Worm (Caenorhabditis elegans) whole organism, L4/young adult: ENCODE measurements around the gene T24E12.1.

Experiments used
- W03F9.2 ChIP-seq: fragments of 150-350 bp; optimal IDR thresholded peaks from 2 replicates; lab custom pipeline; 2014; ENCODE audit warnings: missing biosample characterization, missing genetic modification characterization
- dao-5 ChIP-seq: sonication (generic microtip); optimal IDR thresholded peaks from 2 replicates; lab custom pipeline; 2016; ENCODE audit warnings: missing genotype, missing genetic modification characterization, moderate library complexity, missing compliant biosample characterization
- him-1 ChIP-seq: sonication (generic microtip); optimal IDR thresholded peaks from 2 replicates; lab custom pipeline; 2016; ENCODE audit warnings: missing genotype, missing genetic modification reagents, missing genetic modification characterization, missing compliant biosample characterization

T24E12.1 gene

DNA sequence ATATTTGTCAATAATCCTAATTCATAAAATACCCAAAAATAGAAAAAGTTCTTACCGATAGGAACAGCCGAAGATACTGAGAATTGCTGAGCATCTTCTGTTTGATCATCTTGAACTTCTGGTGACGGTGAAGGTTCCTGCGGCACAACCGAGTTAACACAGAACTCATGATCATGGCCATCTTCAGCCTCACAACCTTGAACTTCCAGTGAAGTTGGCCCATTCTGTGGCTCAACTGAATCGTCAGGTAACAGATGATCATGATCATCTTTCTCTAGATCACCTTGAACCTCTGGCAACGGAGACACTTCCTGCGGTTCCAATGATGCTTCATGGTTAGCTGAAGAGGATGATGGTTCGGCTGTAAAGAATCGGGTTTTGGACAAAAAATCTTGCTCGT is 13.7 kb upstream of the T24E12.1 start:
- TF ChIP-seq W03F9.2 (tag; lab: Kevin White, UChicago) (no peak), him-1 (no peak)

- TF ChIP-seq dao-5 (tag; lab: Kevin White, UChicago) = no peak
- no peak for TF ChIP-seq him-1
- no peak for TF ChIP-seq W03F9.2 (tag; lab: Kevin White, UChicago)
These were observed 12.2 kb upstream of the T24E12.1 start, which contains the start of gene T24E12.10 for ce11 chrII:3773130-3773529. Gene T24E12.10, minus strand, starts transcription at chrII:3773230.

- TF ChIP-seq him-1 (no peak), dao-5 (tag; lab: Kevin White, UChicago) (no peak), W03F9.2 (tag; lab: Kevin White, UChicago) (no peak)
These were observed 9.6 kb upstream of the T24E12.1 start, which contains the start of gene T24E12.3 for ce11 chrII:3775719-3776118. Gene T24E12.3, plus strand, starts transcription at chrII:3776019.

ce11 chrII:3777802-3778201 is 7.6 kb upstream of the T24E12.1 start:
- TF ChIP-seq W03F9.2 (tag; lab: Kevin White, UChicago) = no peak
- TF ChIP-seq dao-5 (tag; lab: Kevin White, UChicago) = no peak
- TF ChIP-seq him-1 = no peak

ce11 chrII:3779463-3779862 is 5.9 kb upstream of the T24E12.1 start, which contains the start of gene T24E12.11:
Gene T24E12.11, minus strand, starts transcription at chrII:3779563.
- no peak for TF ChIP-seq W03F9.2 (tag; lab: Kevin White, UChicago)
- no peak for TF ChIP-seq dao-5 (tag; lab: Kevin White, UChicago)
- TF ChIP-seq him-1 = no peak

DNA sequence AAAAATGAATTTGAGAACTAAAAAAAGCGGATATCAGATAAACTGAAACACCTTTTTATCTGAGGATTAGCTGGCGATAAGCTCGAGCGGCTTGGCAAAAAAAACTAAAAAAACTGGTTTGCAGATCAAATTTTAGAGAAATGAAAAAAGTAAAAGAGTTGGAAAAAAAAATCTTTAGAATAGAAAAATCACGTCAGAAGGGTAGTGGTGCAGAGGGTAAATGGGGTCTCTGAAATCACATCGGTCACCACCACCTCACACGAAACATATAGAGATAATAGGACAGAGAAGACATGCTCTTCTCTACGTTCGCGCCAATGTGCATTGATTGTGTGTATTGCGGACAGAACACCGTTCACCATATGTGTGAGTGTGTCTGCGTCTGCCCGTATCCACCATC is 4.1 kb upstream of the T24E12.1 start:
- no peak for TF ChIP-seq W03F9.2 (tag; lab: Kevin White, UChicago)
- TF ChIP-seq dao-5 (tag; lab: Kevin White, UChicago) = no peak
- TF ChIP-seq him-1 = no peak

ce11 chrII:3782309-3783000 is 2.9 kb upstream of the T24E12.1 start, which contains the start of gene T24E12.2:
Gene T24E12.2, plus strand, starts transcription at chrII:3782950.
- TF ChIP-seq him-1 (no peak), W03F9.2 (tag; lab: Kevin White, UChicago) (no peak), dao-5 (tag; lab: Kevin White, UChicago) (no peak)

- TF ChIP-seq dao-5 (tag; lab: Kevin White, UChicago) (no peak), him-1 (no peak), W03F9.2 (tag; lab: Kevin White, UChicago) (no peak)
These were observed 399 bp downstream of the T24E12.1 start for ce11 chrII:3785756-3786155.

DNA sequence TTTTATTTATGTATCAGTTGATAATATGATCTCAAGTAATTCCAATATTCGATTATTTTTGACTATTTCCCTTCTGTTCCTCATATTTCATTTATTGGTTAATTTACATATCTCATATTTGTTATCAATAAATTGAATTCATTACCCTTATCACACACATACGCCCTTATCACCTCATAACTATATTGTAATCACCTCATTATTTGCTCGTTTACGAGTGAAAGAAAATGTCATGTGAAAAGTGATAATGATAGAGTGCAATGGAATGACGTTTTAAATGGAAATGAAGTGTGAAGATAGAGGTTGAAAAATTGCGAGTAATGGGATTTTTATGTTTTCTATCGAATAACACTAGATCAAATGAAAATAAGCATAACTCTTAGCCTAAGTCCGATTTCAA is 1.2 kb downstream of the T24E12.1 start:
- TF ChIP-seq dao-5 (tag; lab: Kevin White, UChicago) (no peak), him-1 (no peak), W03F9.2 (tag; lab: Kevin White, UChicago) (no peak)

DNA sequence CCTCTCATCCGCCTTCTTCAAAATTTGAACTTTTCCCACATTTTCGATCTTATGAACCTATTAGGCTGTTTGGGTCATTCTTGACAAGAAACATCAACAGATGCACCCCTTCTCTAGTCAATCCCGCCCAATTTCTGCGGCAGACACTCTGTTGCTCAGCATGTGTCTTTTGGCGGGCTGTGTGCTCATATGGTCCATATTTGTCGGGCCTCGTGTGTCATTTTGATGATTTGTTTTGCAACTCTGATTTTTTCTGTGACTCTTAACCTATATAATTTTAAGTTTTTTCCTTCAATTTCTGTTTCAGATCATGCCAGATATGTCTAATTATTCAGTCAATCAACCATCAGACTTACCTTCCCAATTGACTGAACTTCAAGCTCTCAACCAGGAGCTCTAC is 1.8 kb downstream of the T24E12.1 start, which contains the start of gene T24E12.13:
Gene T24E12.13, plus strand, starts transcription at position 301 of the 400 bp plus-strand sequence.
- TF ChIP-seq him-1 (no peak), dao-5 (tag; lab: Kevin White, UChicago) (no peak), W03F9.2 (tag; lab: Kevin White, UChicago) (no peak)

ce11 chrII:3788356-3788962 is 3.1 kb downstream of the T24E12.1 start:
- no peak for TF ChIP-seq W03F9.2 (tag; lab: Kevin White, UChicago)
- no peak for TF ChIP-seq him-1
- no peak for TF ChIP-seq dao-5 (tag; lab: Kevin White, UChicago)

ce11 chrII:3793336-3793735 is 8.0 kb downstream of the T24E12.1 start, which contains the start of gene fbxb-99:
Gene fbxb-99, minus strand, starts transcription at chrII:3793436.
- TF ChIP-seq dao-5 (tag; lab: Kevin White, UChicago) (no peak), W03F9.2 (tag; lab: Kevin White, UChicago) (no peak)

DNA sequence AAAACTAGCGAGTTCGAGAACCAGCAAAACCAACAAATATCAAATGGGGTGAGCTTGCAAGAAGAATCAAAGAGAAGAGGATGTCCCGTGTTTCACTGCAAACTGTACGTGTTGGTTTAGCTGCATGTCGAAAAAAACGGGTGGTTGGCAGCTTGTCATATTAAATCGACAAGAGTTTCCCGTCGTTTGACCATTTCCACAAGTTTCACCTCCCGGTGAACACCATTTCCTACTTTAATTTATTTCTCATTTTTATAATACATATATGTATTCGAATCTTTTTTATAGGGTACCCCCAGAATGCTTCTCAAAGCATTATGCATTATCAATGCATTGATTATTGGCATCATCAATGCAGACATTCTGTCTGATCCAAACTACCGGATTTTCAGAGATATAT is 10.0 kb downstream of the T24E12.1 start, which contains the start of gene Y8A9A.2:
Gene Y8A9A.2, plus strand, starts transcription at position 301 of the 400 bp plus-strand sequence.
- no peak for TF ChIP-seq dao-5 (tag; lab: Kevin White, UChicago)
- TF ChIP-seq W03F9.2 (tag; lab: Kevin White, UChicago) = no peak
- no peak for TF ChIP-seq him-1

DNA sequence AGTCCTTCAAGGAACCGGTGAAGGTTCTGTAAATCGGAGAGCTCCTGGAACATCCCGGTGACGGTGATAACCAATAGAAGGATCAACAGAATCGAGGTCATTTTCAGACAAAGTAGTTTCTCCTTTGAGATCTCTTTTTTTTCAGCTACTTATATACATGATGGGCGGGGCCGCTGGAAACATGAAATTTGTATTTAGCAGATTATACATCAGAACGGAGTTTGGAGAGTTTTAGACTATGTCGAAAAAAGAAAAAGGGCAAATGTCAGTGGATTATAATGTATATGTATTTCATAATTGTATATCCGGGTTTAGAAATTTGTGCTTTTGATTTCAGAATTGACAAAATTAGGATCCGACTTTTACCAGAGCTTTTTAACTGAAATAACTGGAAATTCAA is 17.9 kb downstream of the T24E12.1 start, which contains the start of gene ins-32:
Gene ins-32, minus strand, starts transcription at position 101 of the 400 bp plus-strand sequence.
- TF ChIP-seq him-1 = no peak
- TF ChIP-seq W03F9.2 (tag; lab: Kevin White, UChicago) = no peak
- TF ChIP-seq dao-5 (tag; lab: Kevin White, UChicago) = no peak
